Fruit fly (Drosophila melanogaster) whole organism, wandering third instar larva: ENCODE results near the gene mbc.

ENCODE experiments used
- CG32264 ChIP-seq: fragments of 200-800 bp; sonication (Bioruptor generic); optimal IDR thresholded peaks from 2 replicates; lab custom pipeline; 2016; ENCODE audit warnings: missing biosample characterization, missing genetic modification characterization
- CrebA ChIP-seq: fragments of 200-800 bp; sonication (Bioruptor generic); optimal IDR thresholded peaks from 2 replicates; lab custom pipeline; 2016; ENCODE audit warnings: missing biosample characterization, mild to moderate bottlenecking, missing genetic modification characterization, borderline replicate concordance
- Dfd ChIP-seq: fragments of >200 bp; optimal IDR thresholded peaks from 2 replicates; lab custom pipeline; 2017; ENCODE audit warnings: missing biosample characterization, missing genetic modification characterization
- Hr78 ChIP-seq: fragments of >200 bp; optimal IDR thresholded peaks from 2 replicates; lab custom pipeline; 2017; ENCODE audit warnings: missing biosample characterization, missing genetic modification characterization
- N ChIP-seq: fragments of >200 bp; optimal IDR thresholded peaks from 2 replicates; lab custom pipeline; 2018; ENCODE audit warnings: missing biosample characterization, missing external identifiers, missing genetic modification characterization
- Sp1 ChIP-seq: fragments of 200-800 bp; sonication (Bioruptor generic); optimal IDR thresholded peaks from 3 replicates; lab custom pipeline; 2019; ENCODE audit warnings: missing biosample characterization, mild to moderate bottlenecking, missing genetic modification characterization, moderate library complexity
- br ChIP-seq: fragments of 200-800 bp; sonication (Bioruptor generic); optimal IDR thresholded peaks from 2 replicates; lab custom pipeline; 2016; ENCODE audit warnings: missing biosample characterization, missing genetic modification characterization
- dsf ChIP-seq: sonication (Bioruptor generic); optimal IDR thresholded peaks from 2 replicates; lab custom pipeline; 2016; ENCODE audit warnings: missing biosample characterization, missing genetic modification characterization, borderline replicate concordance
- pan ChIP-seq: fragments of >200 bp; optimal IDR thresholded peaks from 2 replicates; lab custom pipeline; 2017
- tai ChIP-seq: sonication (Bioruptor generic); optimal IDR thresholded peaks from 2 replicates; lab custom pipeline; 2016; ENCODE audit warnings: missing biosample characterization, missing genetic modification characterization
- usp ChIP-seq: fragments of >200 bp; optimal IDR thresholded peaks from 2 replicates; lab custom pipeline; 2017; ENCODE audit warnings: missing biosample characterization, missing genetic modification characterization

DNA sequence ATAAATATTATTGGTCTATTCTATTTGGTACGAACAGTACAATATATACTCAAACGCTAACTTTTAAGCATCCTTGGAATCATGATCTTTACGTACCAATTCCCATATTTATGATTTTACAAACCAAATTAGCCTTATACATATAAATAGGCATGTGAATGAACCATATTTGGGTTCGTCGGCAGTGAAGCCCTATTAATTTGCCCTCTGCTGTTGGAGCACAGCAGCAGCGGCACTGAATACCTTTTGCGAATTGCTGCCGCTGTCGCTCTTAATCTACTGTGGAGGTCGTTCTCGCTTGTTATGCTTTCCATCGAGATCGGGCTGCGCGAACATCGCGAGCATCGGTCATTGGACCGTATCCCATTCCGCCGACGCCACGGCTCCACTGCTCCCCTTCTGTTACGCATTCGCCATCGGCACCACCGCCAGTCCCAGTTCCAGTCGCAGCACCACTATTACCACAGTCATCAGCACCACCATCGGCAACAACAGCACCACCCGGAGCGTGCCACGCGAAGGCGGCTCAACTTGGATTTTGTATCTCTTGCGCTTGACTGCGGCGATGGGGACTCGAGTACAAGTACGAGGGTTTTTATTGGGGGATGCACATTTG lies 6.9 kb downstream of the mbc start:
- TF ChIP-seq N (no peak), dsf (GFP tag; lab: Kevin White, UChicago) (no peak), pan (lab: Kevin White, UChicago) (no peak), usp (GFP tag; lab: Kevin White, UChicago) (no peak), Sp1 (GFP tag; lab: Kevin White, UChicago) (peak; percentile 65), CrebA (GFP tag; lab: Kevin White, UChicago) (no peak), Dfd (GFP tag; lab: Kevin White, UChicago) (no peak), tai (GFP tag; lab: Kevin White, UChicago) (no peak), br (GFP tag; lab: Kevin White, UChicago) (peak; percentile 60), Hr78 (no peak), CG32264 (GFP tag; lab: Kevin White, UChicago) (no peak)
